Worm (Caenorhabditis elegans) whole organism, L1 larva: ENCODE data around the gene Y37D8A.16.

Experiments used
- C16A3.4 ChIP-seq: fragments of 150-350 bp; optimal IDR thresholded peaks from 2 replicates; lab custom pipeline; 2014; ENCODE audit warnings: missing biosample characterization, missing genetic modification characterization
- F16B12.6 ChIP-seq: fragments of 150-350 bp; optimal IDR thresholded peaks from 2 replicates; lab custom pipeline; 2014; ENCODE audit warnings: missing biosample characterization, missing genetic modification characterization
- Y116A8C.19 ChIP-seq: sonication (generic microtip); optimal IDR thresholded peaks from 2 replicates; lab custom pipeline; 2016; ENCODE audit warnings: missing compliant biosample characterization, missing genetic modification characterization, borderline replicate concordance
- alr-1 ChIP-seq: fragments of 200-800 bp; sonication (Bioruptor generic); optimal IDR thresholded peaks from 2 replicates; lab custom pipeline; 2018; ENCODE audit warnings: borderline replicate concordance, mild to moderate bottlenecking, missing genetic modification characterization, missing compliant biosample characterization
- aly-2 ChIP-seq: fragments of 150-350 bp; optimal IDR thresholded peaks from 2 replicates; lab custom pipeline; 2014; ENCODE audit warnings: missing biosample characterization, missing genetic modification characterization
- ceh-63 ChIP-seq: fragments of 200-800 bp; sonication (Bioruptor generic); optimal IDR thresholded peaks from 2 replicates; lab custom pipeline; 2018; ENCODE audit warnings: mild to moderate bottlenecking, missing genetic modification characterization, missing compliant biosample characterization
- ceh-8 ChIP-seq: fragments of 200-800 bp; sonication (Bioruptor generic); optimal IDR thresholded peaks from 2 replicates; lab custom pipeline; 2018; ENCODE audit warnings: mild to moderate bottlenecking, missing genetic modification characterization, moderate library complexity, missing compliant biosample characterization
- ceh-82 ChIP-seq, 3 experiments: fragments of 150-350 bp in 1 of 3; sonication (generic microtip) in 2 of 3; optimal IDR thresholded peaks; 2 replicates each; lab custom pipeline; 2014 to 2017; ENCODE audit warnings: missing biosample characterization in 3 of 3, missing genetic modification characterization in 3 of 3
- dsc-1 ChIP-seq: sonication (generic microtip); optimal IDR thresholded peaks from 2 replicates; lab custom pipeline; 2016; ENCODE audit warnings: mild to moderate bottlenecking, missing genetic modification characterization, missing compliant biosample characterization
- efl-3 ChIP-seq: fragments of 200-800 bp; sonication (Bioruptor generic); optimal IDR thresholded peaks from 2 replicates; lab custom pipeline; 2018; ENCODE audit warnings: mild to moderate bottlenecking, missing genetic modification characterization, missing compliant biosample characterization
- egl-27 ChIP-seq, 2 experiments: fragments of 150-350 bp in 1 of 2; sonication (generic microtip); optimal IDR thresholded peaks; 3 replicates each; lab custom pipeline; 2017 to 2018; ENCODE audit warnings: missing biosample characterization in 2 of 2, missing genetic modification characterization in 2 of 2, missing genetic modification reagents in 2 of 2
- elt-3 ChIP-seq, 6 experiments: fragments of 150-350 bp in 1 of 6; sonication (generic microtip); optimal IDR thresholded peaks; 2 replicates each; lab custom pipeline; 2017 to 2018; ENCODE audit warnings: missing biosample characterization in 6 of 6, missing genetic modification characterization in 6 of 6, inconsistent platforms in 1 of 6
- fkh-10 ChIP-seq: sonication (generic microtip); optimal IDR thresholded peaks from 2 replicates; lab custom pipeline; 2017; ENCODE audit warnings: missing biosample characterization, missing genetic modification reagents, missing genetic modification characterization
- grh-1 ChIP-seq: fragments of 200-800 bp; sonication (Bioruptor generic); IDR thresholded peaks from 2 replicates; pipeline ENCODE4 v1.3.6; 2022; ENCODE audit warnings: missing genetic modification reagents, missing genetic modification characterization, missing compliant biosample characterization
- hlh-4 ChIP-seq: sonication (generic microtip); optimal IDR thresholded peaks from 2 replicates; lab custom pipeline; 2016; ENCODE audit warnings: mild to moderate bottlenecking, missing genetic modification characterization, missing compliant biosample characterization
- irx-1 ChIP-seq: sonication (generic microtip); optimal IDR thresholded peaks from 2 replicates; lab custom pipeline; 2016; ENCODE audit warnings: missing genetic modification characterization, missing compliant biosample characterization
- isw-1 ChIP-seq: fragments of 200-800 bp; sonication (Bioruptor generic); IDR thresholded peaks from 2 replicates; pipeline ENCODE4 v1.3.6; 2022; ENCODE audit warnings: missing genetic modification characterization, missing compliant biosample characterization
- jun-1 ChIP-seq: fragments of 150-350 bp; optimal IDR thresholded peaks from 2 replicates; lab custom pipeline; 2014; ENCODE audit warnings: missing biosample characterization, missing genetic modification reagents, missing genetic modification characterization
- lin-13 ChIP-seq: fragments of 150-350 bp; optimal IDR thresholded peaks from 2 replicates; lab custom pipeline; 2014; ENCODE audit warnings: missing biosample characterization, missing genetic modification reagents, missing genetic modification characterization
- lin-15B ChIP-seq: fragments of 150-350 bp; sonication (generic microtip); optimal IDR thresholded peaks from 3 replicates; lab custom pipeline; 2014; ENCODE audit warnings: missing biosample characterization, missing genetic modification characterization
- lin-35 ChIP-seq, 2 experiments: fragments of 150-350 bp; optimal IDR thresholded peaks; 2 replicates each; lab custom pipeline; 2014; ENCODE audit warnings: missing biosample characterization in 2 of 2, missing genetic modification characterization in 2 of 2, missing genetic modification reagents in 2 of 2
- lir-3 ChIP-seq: sonication (generic microtip); optimal IDR thresholded peaks from 2 replicates; lab custom pipeline; 2016; ENCODE audit warnings: mild to moderate bottlenecking, missing genetic modification characterization, moderate library complexity, missing compliant biosample characterization; ENCODE audit not compliant: poor library complexity
- lsy-2 ChIP-seq, 2 experiments: fragments of 150-350 bp; optimal IDR thresholded peaks; 2 replicates each; lab custom pipeline; 2014; ENCODE audit warnings: missing biosample characterization in 2 of 2, missing genetic modification characterization in 2 of 2
- mab-9 ChIP-seq: fragments of 200-800 bp; sonication (Bioruptor generic); IDR thresholded peaks from 2 replicates; pipeline ENCODE4 v1.3.6; 2022; ENCODE audit warnings: missing genetic modification reagents, missing genetic modification characterization, missing compliant biosample characterization
- mef-2 ChIP-seq: fragments of 150-350 bp; optimal IDR thresholded peaks from 2 replicates; lab custom pipeline; 2014; ENCODE audit warnings: missing biosample characterization, missing genetic modification characterization
- mep-1 ChIP-seq: fragments of 150-350 bp; optimal IDR thresholded peaks from 2 replicates; lab custom pipeline; 2014; ENCODE audit warnings: missing biosample characterization, missing genetic modification characterization
- nhr-11 ChIP-seq: fragments of 150-350 bp; optimal IDR thresholded peaks from 2 replicates; lab custom pipeline; 2014; ENCODE audit warnings: missing biosample characterization, missing genetic modification characterization
- nhr-12 ChIP-seq: sonication (generic microtip); optimal IDR thresholded peaks from 2 replicates; lab custom pipeline; 2017; ENCODE audit warnings: missing biosample characterization, missing genetic modification characterization
- nhr-28 ChIP-seq: fragments of 150-350 bp; optimal IDR thresholded peaks from 2 replicates; lab custom pipeline; 2014; ENCODE audit warnings: missing biosample characterization, missing genetic modification characterization
- nhr-47 ChIP-seq: sonication (generic microtip); optimal IDR thresholded peaks from 2 replicates; lab custom pipeline; 2016; ENCODE audit warnings: mild to moderate bottlenecking, missing genetic modification characterization, moderate library complexity, missing compliant biosample characterization
- nhr-76 ChIP-seq: sonication (generic microtip); optimal IDR thresholded peaks from 2 replicates; lab custom pipeline; 2017; ENCODE audit warnings: missing biosample characterization, missing genetic modification characterization
- nhr-77 ChIP-seq: fragments of 150-350 bp; optimal IDR thresholded peaks from 2 replicates; lab custom pipeline; 2014; ENCODE audit warnings: missing biosample characterization, missing genetic modification characterization
- nhr-85 ChIP-seq: sonication (generic microtip); peaks from one replicate; lab custom pipeline; 2016; ENCODE audit warnings: missing genetic modification characterization, inconsistent platforms, missing compliant biosample characterization
- nhr-90 ChIP-seq: sonication (generic microtip); optimal IDR thresholded peaks from 2 replicates; lab custom pipeline; 2016; ENCODE audit warnings: mild to moderate bottlenecking, missing genetic modification characterization, missing compliant biosample characterization; ENCODE audit not compliant: poor library complexity
- pag-3 ChIP-seq: sonication (generic microtip); optimal IDR thresholded peaks from 2 replicates; lab custom pipeline; 2017; ENCODE audit warnings: missing genetic modification characterization, mild to moderate bottlenecking, missing compliant biosample characterization, antibody characterized with exemption, borderline replicate concordance; ENCODE audit not compliant: insufficient read depth
- rnt-1 ChIP-seq: sonication (generic microtip); optimal IDR thresholded peaks from 2 replicates; lab custom pipeline; 2016; ENCODE audit warnings: mild to moderate bottlenecking, missing genetic modification characterization, moderate library complexity, missing compliant biosample characterization
- skn-1 ChIP-seq: fragments of 150-350 bp; optimal IDR thresholded peaks from 2 replicates; lab custom pipeline; 2014; ENCODE audit warnings: missing biosample characterization, missing genetic modification characterization
- snu-23 ChIP-seq: sonication (generic microtip); optimal IDR thresholded peaks from 2 replicates; lab custom pipeline; 2016; ENCODE audit warnings: missing genetic modification characterization, missing compliant biosample characterization
- sptf-1 ChIP-seq: fragments of 150-350 bp; optimal IDR thresholded peaks from 2 replicates; lab custom pipeline; 2014; ENCODE audit warnings: missing biosample characterization, missing genetic modification characterization
- sup-37 ChIP-seq: fragments of 200-800 bp; sonication (Bioruptor generic); optimal IDR thresholded peaks from 2 replicates; lab custom pipeline; 2018; ENCODE audit warnings: mild to moderate bottlenecking, missing genetic modification characterization, missing compliant biosample characterization
- tbx-2 ChIP-seq: sonication (generic microtip); optimal IDR thresholded peaks from 2 replicates; lab custom pipeline; 2016; ENCODE audit warnings: missing genetic modification characterization, missing compliant biosample characterization
- tlp-1 ChIP-seq: fragments of 150-350 bp; optimal IDR thresholded peaks from 2 replicates; lab custom pipeline; 2014; ENCODE audit warnings: missing biosample characterization, missing genetic modification characterization
- unc-130 ChIP-seq: fragments of 150-350 bp; optimal IDR thresholded peaks from 2 replicates; lab custom pipeline; 2017; ENCODE audit warnings: missing biosample characterization, missing genetic modification characterization, inconsistent platforms
- unc-30 ChIP-seq: sonication (generic microtip); optimal IDR thresholded peaks from 2 replicates; lab custom pipeline; 2017; ENCODE audit warnings: missing biosample characterization, missing genetic modification characterization
- unc-62 ChIP-seq: fragments of 150-350 bp; optimal IDR thresholded peaks from 2 replicates; lab custom pipeline; 2014; ENCODE audit warnings: missing biosample characterization, missing genetic modification reagents, missing genetic modification characterization
- unc-98 ChIP-seq: fragments of 200-800 bp; sonication (Bioruptor generic); IDR thresholded peaks from 2 replicates; pipeline ENCODE4 v1.3.6; 2022; ENCODE audit warnings: missing genetic modification characterization, missing compliant biosample characterization
- ztf-11 ChIP-seq, 2 experiments: sonication (generic microtip); optimal IDR thresholded peaks; 2 replicates each; lab custom pipeline; 2016 to 2017; ENCODE audit warnings: missing genetic modification characterization in 2 of 2, missing biosample characterization in 1 of 2, missing compliant biosample characterization in 1 of 2
- ztf-4 ChIP-seq: fragments of 150-350 bp; optimal IDR thresholded peaks from 2 replicates; lab custom pipeline; 2014; ENCODE audit warnings: missing biosample characterization, missing genetic modification characterization

The Y37D8A.16 gene

ce11 chrIII:12906611-12907037, 11.9 kb downstream of the Y37D8A.16 start (continued):
- TF ChIP-seq grh-1 (GFP tag; lab: Robert Waterston, UW): no peak
- TF ChIP-seq lin-15B (tag; lab: Kevin White, UChicago): no peak
- TF ChIP-seq lin-35 (GFP tag; optimal IDR thresholded peaks at IDR 0.05; lab: Kevin White, UChicago): peak in 1 of 2 experiments; percentile 28
- no peak for TF ChIP-seq nhr-28 (tag; lab: Kevin White, UChicago)
- TF ChIP-seq pag-3 (tag; lab: Kevin White, UChicago): no peak
- TF ChIP-seq tbx-2: peak; percentile 19
- peak; percentile 69 for TF ChIP-seq nhr-90 (tag; lab: Kevin White, UChicago)
- TF ChIP-seq rnt-1 (tag; lab: Kevin White, UChicago): peak; percentile 2
- TF ChIP-seq isw-1: no peak
- TF ChIP-seq Y116A8C.19 (tag; lab: Kevin White, UChicago): no peak

DNA sequence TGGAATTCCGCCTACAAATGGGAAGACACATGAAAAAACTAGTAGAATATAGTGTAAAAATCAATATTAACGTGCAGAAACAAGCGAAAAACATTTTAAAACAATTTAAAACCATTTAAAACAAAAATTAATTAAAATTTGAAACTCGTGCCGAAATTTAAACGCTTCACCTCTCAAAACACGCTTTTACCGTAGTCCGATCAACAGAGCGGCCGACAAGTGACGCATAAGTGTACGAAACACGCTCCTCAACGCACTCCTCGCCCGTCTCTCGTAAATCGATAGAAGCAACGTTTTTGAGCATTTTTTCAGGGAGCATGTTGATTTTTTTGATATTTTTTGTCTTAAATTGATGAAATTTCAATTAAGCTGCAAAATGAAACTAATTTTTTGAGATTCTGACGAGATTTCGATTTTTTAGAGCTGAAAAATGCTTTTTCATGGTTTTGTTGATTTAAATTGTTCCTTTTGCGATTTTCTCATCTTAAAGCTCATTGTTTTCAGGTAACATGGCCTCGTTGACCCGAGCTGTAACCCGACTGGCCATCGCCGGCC, 13.4 kb downstream of the Y37D8A.16 start, which contains the start of gene cox-5A:
cox-5A (plus strand) TSS at position 505 of the 555 bp plus-strand sequence.
- TF ChIP-seq lsy-2 (tag; optimal IDR thresholded peaks at IDR 0.05; lab: Kevin White, UChicago) (peak; percentile 100), ceh-8 (GFP tag; lab: Kevin White, UChicago) (peak; percentile 99), dsc-1 (tag; lab: Kevin White, UChicago) (peak; percentile 100), snu-23 (GFP tag; lab: Kevin White, UChicago) (peak; percentile 100), ztf-4 (tag; lab: Kevin White, UChicago) (peak; percentile 99), nhr-76 (peak; percentile 67), lin-35 (GFP tag; optimal IDR thresholded peaks at IDR 0.05; lab: Kevin White, UChicago) (peak; percentile 100), nhr-77 (tag; lab: Kevin White, UChicago) (peak; percentile 98), mab-9 (GFP tag; lab: Robert Waterston, UW) (peak; percentile 99), tlp-1 (tag; lab: Kevin White, UChicago) (no peak), irx-1 (tag; lab: Kevin White, UChicago) (peak; percentile 99), skn-1 (peak; percentile 93), pag-3 (tag; lab: Kevin White, UChicago) (peak; percentile 79), elt-3 (tag; optimal IDR thresholded peaks at IDR 0.05; lab: Kevin White, UChicago) (peak in 5 of 6 experiments; percentile 83 to 99 (median 97)), hlh-4 (tag; lab: Kevin White, UChicago) (peak; percentile 12), unc-30 (tag; lab: Kevin White, UChicago) (peak; percentile 76), isw-1 (peak; percentile 99), nhr-28 (tag; lab: Kevin White, UChicago) (peak; percentile 52), ztf-11 (tag; optimal IDR thresholded peaks at IDR 0.05; lab: Kevin White, UChicago) (peak in 1 of 2 experiments; percentile 98), aly-2 (peak; percentile 98), grh-1 (GFP tag; lab: Robert Waterston, UW) (peak; percentile 98), fkh-10 (peak; percentile 98), nhr-85 (tag; lab: Kevin White, UChicago) (peak; percentile 99), nhr-12 (peak; percentile 61), ceh-82 (tag; optimal IDR thresholded peaks at IDR 0.05; lab: Kevin White, UChicago) (peak; percentile 99), nhr-47 (tag; lab: Kevin White, UChicago) (peak; percentile 100), nhr-90 (tag; lab: Kevin White, UChicago) (peak; percentile 99), unc-62 (GFP tag; lab: Kevin White, UChicago) (peak; percentile 89), unc-98 (GFP tag; lab: Robert Waterston, UW) (peak; percentile 92), F16B12.6 (tag; lab: Kevin White, UChicago) (peak; percentile 81), sup-37 (peak; percentile 99), lir-3 (tag; lab: Kevin White, UChicago) (peak; percentile 94), sptf-1 (tag; lab: Kevin White, UChicago) (no peak), ceh-63 (GFP tag; lab: Kevin White, UChicago) (peak; percentile 83), jun-1 (tag; lab: Kevin White, UChicago) (peak; percentile 99), unc-130 (tag; lab: Kevin White, UChicago) (peak; percentile 99), nhr-11 (tag; lab: Kevin White, UChicago) (peak; percentile 94), mef-2 (tag; lab: Kevin White, UChicago) (peak; percentile 95), lin-13 (GFP tag; lab: Kevin White, UChicago) (peak; percentile 99), egl-27 (tag; optimal IDR thresholded peaks at IDR 0.05; lab: Kevin White, UChicago) (peak; percentile 60 to 73), alr-1 (tag; lab: Kevin White, UChicago) (no peak), efl-3 (GFP tag; lab: Kevin White, UChicago) (peak; percentile 93), C16A3.4 (tag; lab: Kevin White, UChicago) (peak; percentile 100), mep-1 (tag; lab: Kevin White, UChicago) (peak; percentile 100)
